Worm (Caenorhabditis elegans) whole organism, dauer: ENCODE data around the gene twk-45.

Source experiments
- unc-62 ChIP-seq: sonication (generic microtip); optimal IDR thresholded peaks from 2 replicates; lab custom pipeline; 2017; ENCODE audit warnings: missing biosample characterization, missing genetic modification reagents, missing genetic modification characterization

twk-45 gene

ce11 chrIII:2746553-2746952 is 55.1 kb downstream of the twk-45 start, which contains the start of gene Y71H2AM.14:
Gene Y71H2AM.14, minus strand, starts transcription at chrIII:2746653.
- no peak for TF ChIP-seq unc-62
